Fruit fly (Drosophila melanogaster) whole organism, embryonic: ENCODE measurements around the gene CG15696.

Experiments used
- CG10209 ChIP-seq: fragments of 200-800 bp; sonication (Bioruptor generic); optimal IDR thresholded peaks from 3 replicates; lab custom pipeline; 2017; ENCODE audit warnings: missing biosample characterization, mild to moderate bottlenecking, missing genetic modification characterization, missing genetic modification reagents
- CG1024 ChIP-seq: fragments of 200-800 bp; sonication (Bioruptor generic); IDR thresholded peaks from 2 replicates; pipeline ENCODE4 v1.3.6; 2022; ENCODE audit warnings: missing biosample characterization, missing genetic modification characterization
- CG10321 ChIP-seq: fragments of 200-800 bp; sonication (Bioruptor generic); IDR thresholded peaks from 2 replicates; pipeline ENCODE4 v1.3.6; 2022; ENCODE audit warnings: missing biosample characterization, missing genetic modification characterization
- CG10654 ChIP-seq: fragments of 200-800 bp; sonication (Bioruptor generic); optimal IDR thresholded peaks from 2 replicates; lab custom pipeline; 2016; ENCODE audit warnings: missing biosample characterization, missing genetic modification characterization
- CG11093 ChIP-seq: fragments of 200-800 bp; sonication (Bioruptor generic); IDR thresholded peaks from 3 replicates; pipeline ENCODE4 v1.3.6; 2022; ENCODE audit warnings: missing biosample characterization, missing genetic modification characterization
- CG11723 ChIP-seq: fragments of 200-800 bp; sonication (Bioruptor generic); optimal IDR thresholded peaks from 2 replicates; lab custom pipeline; 2017; ENCODE audit warnings: missing biosample characterization, mild to moderate bottlenecking, missing genetic modification characterization
- CG12659 ChIP-seq: fragments of 200-800 bp; sonication (Bioruptor generic); optimal IDR thresholded peaks from 3 replicates; lab custom pipeline; 2017; ENCODE audit warnings: mild to moderate bottlenecking, missing biosample characterization, missing genetic modification reagents, missing genetic modification characterization
- CG12769 ChIP-seq: fragments of 200-800 bp; sonication (Bioruptor generic); optimal IDR thresholded peaks from 2 replicates; lab custom pipeline; 2019; ENCODE audit warnings: missing biosample characterization, mild to moderate bottlenecking, missing genetic modification characterization, moderate library complexity
- CG13624 ChIP-seq: fragments of 200-800 bp; sonication (Bioruptor generic); optimal IDR thresholded peaks from 2 replicates; lab custom pipeline; 2016; ENCODE audit warnings: missing biosample characterization, missing genetic modification characterization
- CG14860 ChIP-seq: fragments of 200-800 bp; sonication (Bioruptor generic); IDR thresholded peaks from 3 replicates; pipeline ENCODE4 v1.3.6; 2022; ENCODE audit warnings: missing biosample characterization, missing genetic modification characterization; ENCODE audit not compliant: partially characterized antibody
- CG1603 ChIP-seq: fragments of 200-800 bp; sonication (Bioruptor generic); optimal IDR thresholded peaks from 2 replicates; lab custom pipeline; 2019; ENCODE audit warnings: missing biosample characterization, mild to moderate bottlenecking, missing genetic modification characterization, moderate library complexity
- CG1647 ChIP-seq: fragments of 200-800 bp; sonication (Bioruptor generic); optimal IDR thresholded peaks from 3 replicates; lab custom pipeline; 2016; ENCODE audit warnings: missing biosample characterization, missing genetic modification characterization
- CG18764 ChIP-seq: fragments of 200-800 bp; sonication (Bioruptor generic); optimal IDR thresholded peaks from 3 replicates; lab custom pipeline; 2016; ENCODE audit warnings: missing biosample characterization, missing genetic modification characterization
- CG2202 ChIP-seq: fragments of 200-800 bp; sonication (Bioruptor generic); optimal IDR thresholded peaks from 2 replicates; lab custom pipeline; 2018; ENCODE audit warnings: missing biosample characterization, mild to moderate bottlenecking, missing genetic modification characterization
- CG2712 ChIP-seq: fragments of 200-800 bp; optimal IDR thresholded peaks from 3 replicates; lab custom pipeline; 2019; ENCODE audit warnings: missing biosample characterization, mild to moderate bottlenecking, missing genetic modification characterization, moderate library complexity
- CG4282 ChIP-seq: fragments of 200-800 bp; sonication (Bioruptor generic); optimal IDR thresholded peaks from 2 replicates; lab custom pipeline; 2016; ENCODE audit warnings: missing biosample characterization, missing genetic modification characterization
- CG4707 ChIP-seq: fragments of 200-800 bp; sonication (Bioruptor generic); optimal IDR thresholded peaks from 2 replicates; lab custom pipeline; 2018; ENCODE audit warnings: missing biosample characterization, mild to moderate bottlenecking, missing genetic modification characterization, moderate library complexity
- CG7271 ChIP-seq: fragments of 200-800 bp; sonication (Bioruptor generic); optimal IDR thresholded peaks from 2 replicates; lab custom pipeline; 2018; ENCODE audit warnings: missing biosample characterization, mild to moderate bottlenecking, missing genetic modification characterization, moderate library complexity
- CG8388 ChIP-seq: fragments of 200-800 bp; sonication (Bioruptor generic); optimal IDR thresholded peaks from 2 replicates; lab custom pipeline; 2019; ENCODE audit warnings: missing biosample characterization, mild to moderate bottlenecking, missing genetic modification characterization, moderate library complexity
- Dref ChIP-seq: fragments of 200-800 bp; sonication (Bioruptor generic); IDR thresholded peaks from 2 replicates; pipeline ENCODE4 v1.3.6; 2022; ENCODE audit warnings: missing biosample characterization, missing genetic modification characterization
- HHEX ChIP-seq: fragments of 200-800 bp; sonication (Bioruptor generic); optimal IDR thresholded peaks from 3 replicates; lab custom pipeline; 2017; ENCODE audit warnings: missing biosample characterization, mild to moderate bottlenecking, missing genetic modification characterization, missing genetic modification reagents
- Hand ChIP-seq: fragments of 200-800 bp; sonication (Bioruptor generic); optimal IDR thresholded peaks from 2 replicates; lab custom pipeline; 2017; ENCODE audit warnings: mild to moderate bottlenecking, missing biosample characterization, missing genetic modification reagents, missing genetic modification characterization
- Hr51 ChIP-seq, 2 experiments: fragments of 200-800 bp; sonication (Bioruptor generic); optimal IDR thresholded peaks; 2 replicates in 1 of 2; 3 replicates in 1 of 2; lab custom pipeline; 2016 to 2018; ENCODE audit warnings: missing biosample characterization in 2 of 2, missing genetic modification characterization in 2 of 2, mild to moderate bottlenecking in 1 of 2, moderate library complexity in 1 of 2
- MESR4 ChIP-seq: fragments of 200-800 bp; sonication (Bioruptor generic); optimal IDR thresholded peaks from 2 replicates; lab custom pipeline; 2018; ENCODE audit warnings: missing biosample characterization, mild to moderate bottlenecking, missing genetic modification characterization, moderate library complexity
- Mad ChIP-seq: fragments of 200-800 bp; sonication (Bioruptor generic); optimal IDR thresholded peaks from 2 replicates; lab custom pipeline; 2016; ENCODE audit warnings: missing biosample characterization, missing genetic modification characterization
- Mes4 ChIP-seq: fragments of 200-800 bp; sonication (Bioruptor generic); optimal IDR thresholded peaks from 2 replicates; lab custom pipeline; 2016; ENCODE audit warnings: missing biosample characterization, missing genetic modification characterization
- Mrtf ChIP-seq: fragments of 200-800 bp; sonication (Bioruptor generic); IDR thresholded peaks from 3 replicates; pipeline ENCODE4 v1.3.6; 2022; ENCODE audit warnings: missing biosample characterization, missing genetic modification characterization
- NK7.1 ChIP-seq: fragments of 200-800 bp; sonication (Bioruptor generic); optimal IDR thresholded peaks from 3 replicates; lab custom pipeline; 2016; ENCODE audit warnings: missing biosample characterization, missing genetic modification characterization
- Side ChIP-seq: fragments of 200-800 bp; sonication (Bioruptor generic); optimal IDR thresholded peaks from 2 replicates; lab custom pipeline; 2016; ENCODE audit warnings: missing biosample characterization, missing genetic modification characterization
- chif ChIP-seq, 2 experiments: fragments of 200-800 bp; sonication (Bioruptor generic); optimal IDR thresholded peaks; 3 replicates each; lab custom pipeline; 2016; ENCODE audit warnings: missing biosample characterization in 2 of 2, missing genetic modification characterization in 2 of 2
- chm ChIP-seq: fragments of 200-800 bp; sonication (Bioruptor generic); IDR thresholded peaks from 2 replicates; pipeline ENCODE4 v1.3.6; 2022; ENCODE audit warnings: missing biosample characterization, missing genetic modification characterization
- chn ChIP-seq: fragments of 200-800 bp; sonication (Bioruptor generic); optimal IDR thresholded peaks from 2 replicates; lab custom pipeline; 2016; ENCODE audit warnings: missing biosample characterization, missing genetic modification characterization
- corto ChIP-seq: fragments of 200-800 bp; sonication (Bioruptor generic); optimal IDR thresholded peaks from 2 replicates; lab custom pipeline; 2016; ENCODE audit warnings: missing biosample characterization, mild to moderate bottlenecking, missing genetic modification characterization, moderate library complexity
- en ChIP-seq: fragments of 200-800 bp; sonication (Bioruptor generic); optimal IDR thresholded peaks from 2 replicates; lab custom pipeline; 2016; ENCODE audit warnings: missing biosample characterization, missing genetic modification characterization
- esg ChIP-seq: fragments of 200-800 bp; sonication (Bioruptor generic); conservative IDR thresholded peaks from 2 replicates; pipeline ENCODE4 v1.3.6; 2022; ENCODE audit warnings: missing biosample characterization, missing genetic modification characterization
- fru ChIP-seq: fragments of >200 bp; optimal IDR thresholded peaks from 2 replicates; lab custom pipeline; 2017
- gt ChIP-seq: fragments of 200-800 bp; sonication (Bioruptor generic); IDR thresholded peaks from 2 replicates; pipeline ENCODE4 v1.3.6; 2022; ENCODE audit warnings: missing biosample characterization, missing genetic modification characterization
- jumu ChIP-seq: fragments of 200-800 bp; sonication (Bioruptor generic); optimal IDR thresholded peaks from 3 replicates; lab custom pipeline; 2016; ENCODE audit warnings: missing biosample characterization, missing genetic modification characterization
- nom ChIP-seq: fragments of 200-800 bp; sonication (Bioruptor generic); optimal IDR thresholded peaks from 2 replicates; lab custom pipeline; 2017; ENCODE audit warnings: missing biosample characterization, missing genetic modification characterization, mild to moderate bottlenecking, moderate library complexity, missing genetic modification reagents
- oc ChIP-seq: fragments of 200-800 bp; sonication (Bioruptor generic); optimal IDR thresholded peaks from 2 replicates; lab custom pipeline; 2018; ENCODE audit warnings: missing biosample characterization, mild to moderate bottlenecking, missing genetic modification characterization, moderate library complexity
- otp ChIP-seq: fragments of 200-800 bp; sonication (Bioruptor generic); IDR thresholded peaks from 3 replicates; pipeline ENCODE4, ENCODE4 v1.3.6; 2022; ENCODE audit warnings: missing biosample characterization, missing genetic modification characterization
- pros ChIP-seq: fragments of 200-800 bp; sonication (Bioruptor generic); optimal IDR thresholded peaks from 3 replicates; lab custom pipeline; 2019; ENCODE audit warnings: missing biosample characterization, mild to moderate bottlenecking, missing genetic modification characterization, moderate library complexity
- sima ChIP-seq: fragments of 200-800 bp; sonication (Bioruptor generic); optimal IDR thresholded peaks from 2 replicates; lab custom pipeline; 2016; ENCODE audit warnings: missing biosample characterization, missing genetic modification characterization
- sr ChIP-seq: fragments of 200-800 bp; sonication (Bioruptor generic); IDR thresholded peaks from 3 replicates; pipeline ENCODE4 v1.3.6; 2022; ENCODE audit warnings: missing biosample characterization, missing genetic modification characterization
- stwl ChIP-seq: fragments of 200-800 bp; sonication (Bioruptor generic); optimal IDR thresholded peaks from 3 replicates; lab custom pipeline; 2018; ENCODE audit warnings: missing biosample characterization, mild to moderate bottlenecking, missing genetic modification characterization, moderate library complexity
- tin ChIP-seq: fragments of 200-800 bp; sonication (Bioruptor generic); optimal IDR thresholded peaks from 3 replicates; lab custom pipeline; 2016; ENCODE audit warnings: missing biosample characterization, missing genetic modification characterization
- trh ChIP-seq: fragments of 200-800 bp; sonication (Bioruptor generic); optimal IDR thresholded peaks from 2 replicates; lab custom pipeline; 2016; ENCODE audit warnings: missing biosample characterization, missing genetic modification characterization
- twi ChIP-seq: fragments of 200-800 bp; optimal IDR thresholded peaks from 2 replicates; lab custom pipeline; 2019; ENCODE audit warnings: missing biosample characterization, mild to moderate bottlenecking, missing genetic modification characterization, moderate library complexity
- usp ChIP-seq: fragments of >200 bp; optimal IDR thresholded peaks from 2 replicates; lab custom pipeline; 2017; ENCODE audit warnings: missing biosample characterization, missing genetic modification characterization
- vfl ChIP-seq: fragments of 200-800 bp; sonication (Bioruptor generic); optimal IDR thresholded peaks from 2 replicates; lab custom pipeline; 2016; ENCODE audit warnings: missing biosample characterization, missing genetic modification characterization

CG15696 gene

DNA sequence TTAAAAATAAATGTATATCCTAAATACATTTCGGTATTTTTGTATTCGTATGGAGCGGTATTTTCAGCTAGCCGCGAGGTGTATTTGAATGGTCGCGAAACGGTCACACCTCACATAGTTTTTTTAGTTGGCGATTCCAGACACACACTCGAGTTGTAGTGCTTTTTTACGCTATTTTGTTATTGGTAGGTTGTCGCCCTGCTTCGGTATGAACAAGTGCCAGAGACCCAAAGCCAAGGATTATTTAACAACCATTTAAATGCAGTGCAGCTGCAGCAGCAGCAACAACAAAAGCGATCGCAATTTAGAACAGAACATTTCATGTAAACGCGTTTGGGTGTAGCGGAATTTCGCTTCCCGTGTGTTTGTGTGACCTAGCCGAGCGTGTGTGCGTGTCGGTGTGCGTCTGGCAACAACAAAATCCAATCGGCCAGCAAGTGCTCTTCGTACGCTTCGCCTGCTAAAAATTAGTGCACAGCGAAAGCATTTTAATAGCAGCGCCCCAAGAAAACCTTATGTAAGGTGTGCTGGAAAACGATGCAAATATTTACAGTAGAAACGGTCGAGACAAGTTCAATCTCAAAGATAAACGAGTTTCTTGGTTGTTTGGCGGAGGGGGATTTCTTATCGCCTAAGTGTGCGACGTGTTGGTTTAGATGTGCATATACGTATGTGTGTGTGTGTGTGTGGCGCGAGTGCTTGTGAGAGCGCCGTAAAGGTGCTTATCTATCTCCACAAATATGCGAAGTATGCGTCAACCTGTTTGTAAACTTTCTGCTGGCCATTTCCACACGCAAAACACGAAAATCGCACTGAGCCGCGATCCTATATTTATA lies 14.0 kb upstream of the CG15696 start, which contains the start of gene Synd (continued):
- no peak for TF ChIP-seq en (GFP tag; lab: Kevin White, UChicago)
- no peak for TF ChIP-seq Dref (GFP tag; lab: Robert Waterston, UW)
- no peak for TF ChIP-seq CG7271 (tag; lab: Kevin White, UChicago)
- TF ChIP-seq usp, result no peak
- TF ChIP-seq Hr51 (GFP tag; optimal IDR thresholded peaks at IDR 0.05; lab: Kevin White, UChicago), result peak in 1 of 2 experiments; percentile 9
- no peak for TF ChIP-seq Side (GFP tag; lab: Kevin White, UChicago)
- no peak for TF ChIP-seq trh (GFP tag; lab: Kevin White, UChicago)
- TF ChIP-seq twi (tag; lab: Kevin White, UChicago), result no peak
- TF ChIP-seq esg (GFP tag; lab: Robert Waterston, UW), result no peak
- peak; percentile 40 for TF ChIP-seq stwl (tag; lab: Kevin White, UChicago)
- no peak for TF ChIP-seq tin (GFP tag; lab: Kevin White, UChicago)
- no peak for TF ChIP-seq CG11093 (GFP tag; lab: Robert Waterston, UW)
- peak; percentile 92 for TF ChIP-seq MESR4 (GFP tag; lab: Kevin White, UChicago)
- peak; percentile 54 for TF ChIP-seq CG12769 (tag; lab: Kevin White, UChicago)
- TF ChIP-seq Mrtf (GFP tag; lab: Robert Waterston, UW), result no peak
- TF ChIP-seq CG10209, result no peak
- TF ChIP-seq chif (GFP tag; optimal IDR thresholded peaks at IDR 0.05; lab: Kevin White, UChicago), result no peak
- TF ChIP-seq chm (GFP tag; lab: Robert Waterston, UW), result peak; percentile 46; the same call in 1 of the 2 replicates
- TF ChIP-seq CG10654 (GFP tag; lab: Kevin White, UChicago), result no peak
- peak; percentile 24 for TF ChIP-seq CG13624 (GFP tag; lab: Kevin White, UChicago)
- TF ChIP-seq jumu (GFP tag; lab: Kevin White, UChicago), result no peak
- TF ChIP-seq HHEX (GFP tag; lab: Kevin White, UChicago), result no peak
- TF ChIP-seq CG1647 (GFP tag; lab: Kevin White, UChicago), result no peak
- no peak for TF ChIP-seq Mad (GFP tag; lab: Kevin White, UChicago)
- no peak for TF ChIP-seq CG18764 (GFP tag; lab: Kevin White, UChicago)
- TF ChIP-seq gt (GFP tag; lab: Robert Waterston, UW), result no peak
- peak; percentile 53 for TF ChIP-seq CG1603 (tag; lab: Kevin White, UChicago)
- TF ChIP-seq vfl (GFP tag; lab: Kevin White, UChicago), result no peak
- TF ChIP-seq fru (lab: Kevin White, UChicago), result no peak
- no peak for TF ChIP-seq CG14860
- TF ChIP-seq sima, result no peak
- TF ChIP-seq otp (GFP tag; lab: Robert Waterston, UW), result 0 out of 3 replicates have a peak, but pooled peaks have one; percentile 15
- no peak for TF ChIP-seq CG1024 (GFP tag; lab: Robert Waterston, UW)
- TF ChIP-seq CG4282 (GFP tag; lab: Kevin White, UChicago), result peak; percentile 17
- no peak for TF ChIP-seq chn
- TF ChIP-seq corto, result no peak
- no peak for TF ChIP-seq CG4707 (GFP tag; lab: Kevin White, UChicago)
- TF ChIP-seq sr (GFP tag; lab: Robert Waterston, UW), result no peak
- TF ChIP-seq Hand (GFP tag; lab: Kevin White, UChicago), result no peak
- TF ChIP-seq nom (GFP tag; lab: Kevin White, UChicago), result peak; percentile 48
- no peak for TF ChIP-seq CG10321 (GFP tag; lab: Robert Waterston, UW)
- no peak for TF ChIP-seq oc (tag; lab: Kevin White, UChicago)
- TF ChIP-seq CG12659 (GFP tag; lab: Kevin White, UChicago), result peak; percentile 44
- peak; percentile 90 for TF ChIP-seq pros (GFP tag; lab: Kevin White, UChicago)
- no peak for TF ChIP-seq CG11723 (GFP tag; lab: Kevin White, UChicago)
- TF ChIP-seq CG2202, result no peak
- TF ChIP-seq CG8388 (GFP tag; lab: Kevin White, UChicago), result peak; percentile 4
- no peak for TF ChIP-seq Mes4 (GFP tag; lab: Kevin White, UChicago)
- TF ChIP-seq CG2712 (tag; lab: Kevin White, UChicago), result peak; percentile 11
- no peak for TF ChIP-seq NK7.1 (GFP tag; lab: Kevin White, UChicago)
